Fruit fly (Drosophila melanogaster): ENCODE measurements around the gene Exo84.

Gene Exo84

DNA sequence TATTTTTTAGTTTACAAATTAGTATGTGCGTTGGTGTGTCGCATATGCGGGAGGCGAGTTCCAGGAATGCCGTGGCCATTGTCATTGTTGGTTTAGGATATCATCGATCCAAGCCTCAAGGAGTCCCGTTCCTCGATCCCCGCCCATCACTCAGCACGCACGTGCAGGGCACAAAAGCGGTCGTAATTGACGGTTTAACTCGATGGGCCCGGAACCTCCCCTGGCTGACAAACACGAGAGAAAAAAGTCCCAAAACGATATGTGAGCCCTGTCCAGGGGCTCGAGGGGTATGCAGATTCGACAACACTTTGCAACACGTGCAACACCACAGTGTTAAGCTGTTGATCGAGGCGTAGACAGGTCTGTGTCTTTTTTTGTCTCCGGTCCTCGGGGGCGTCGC lies 24.2 kb downstream of the Exo84 start:
- TF ChIP-seq Dfd (GFP tag; optimal IDR thresholded peaks at IDR 0.05) (no peak), Hnf4 (GFP tag; optimal IDR thresholded peaks at IDR 0.05) (no peak), OdsH (GFP tag; optimal IDR thresholded peaks at IDR 0.05) (no peak), Mio (GFP tag; optimal IDR thresholded peaks at IDR 0.05) (no peak), Hr83 (GFP tag; optimal IDR thresholded peaks at IDR 0.05; ENCODE audit: poor library complexity, severe bottlenecking) (no peak), GATAd (GFP tag; optimal IDR thresholded peaks at IDR 0.05) (no peak), usp (GFP tag; optimal IDR thresholded peaks at IDR 0.05) (no peak), CG32264 (GFP tag; optimal IDR thresholded peaks at IDR 0.05) (no peak)

DNA sequence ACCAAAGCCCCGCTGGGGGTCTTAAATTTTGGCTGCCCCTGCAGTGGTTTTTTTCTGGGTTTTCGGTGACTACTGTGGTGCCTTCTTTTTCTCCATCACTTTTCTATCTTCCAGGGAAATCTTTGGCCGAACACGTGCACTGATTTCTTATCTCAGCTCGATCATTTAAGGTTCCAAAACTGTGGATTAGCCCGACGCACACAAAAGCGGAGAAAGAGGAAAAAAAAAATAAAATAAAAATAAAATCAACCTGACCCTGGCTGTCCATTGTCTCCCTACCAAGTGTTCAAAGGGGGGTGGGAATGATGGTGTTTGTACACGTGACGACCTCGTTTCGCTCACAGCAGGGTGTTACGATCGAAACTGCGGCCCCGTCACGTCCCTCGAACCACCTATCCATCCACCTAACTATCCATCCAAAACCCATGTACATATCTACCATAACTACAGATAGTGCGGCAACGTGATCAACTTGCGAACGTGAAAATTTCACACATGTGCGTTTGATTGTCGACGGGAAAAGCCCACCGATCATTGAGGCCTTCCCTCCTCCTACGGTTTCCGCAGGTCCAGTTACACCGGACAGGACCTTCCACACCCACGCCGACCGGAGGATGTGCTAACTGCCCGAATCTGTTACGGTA lies 25.3 kb downstream of the Exo84 start:
- TF ChIP-seq Mio (GFP tag; optimal IDR thresholded peaks at IDR 0.05) (no peak), Hnf4 (GFP tag; optimal IDR thresholded peaks at IDR 0.05) (no peak), Vsx2 (GFP tag; optimal IDR thresholded peaks at IDR 0.05; ENCODE audit: partially characterized antibody) (no peak), sv (GFP tag; optimal IDR thresholded peaks at IDR 0.05) (no peak), Abd-B (GFP tag; optimal IDR thresholded peaks at IDR 0.05) (no peak), lola (GFP tag; optimal IDR thresholded peaks at IDR 0.05) (no peak), Dfd (GFP tag; optimal IDR thresholded peaks at IDR 0.05) (no peak), br (GFP tag; optimal IDR thresholded peaks at IDR 0.05) (no peak), CrebA (GFP tag; optimal IDR thresholded peaks at IDR 0.05; ENCODE audit: borderline replicate concordance) (no peak), foxo (GFP tag; optimal IDR thresholded peaks at IDR 0.05) (no peak), HLH106 (tag; optimal IDR thresholded peaks at IDR 0.05) (no peak), N (GFP tag; optimal IDR thresholded peaks at IDR 0.05) (no peak), Hr78 (GFP tag; optimal IDR thresholded peaks at IDR 0.05) (no peak)

DNA sequence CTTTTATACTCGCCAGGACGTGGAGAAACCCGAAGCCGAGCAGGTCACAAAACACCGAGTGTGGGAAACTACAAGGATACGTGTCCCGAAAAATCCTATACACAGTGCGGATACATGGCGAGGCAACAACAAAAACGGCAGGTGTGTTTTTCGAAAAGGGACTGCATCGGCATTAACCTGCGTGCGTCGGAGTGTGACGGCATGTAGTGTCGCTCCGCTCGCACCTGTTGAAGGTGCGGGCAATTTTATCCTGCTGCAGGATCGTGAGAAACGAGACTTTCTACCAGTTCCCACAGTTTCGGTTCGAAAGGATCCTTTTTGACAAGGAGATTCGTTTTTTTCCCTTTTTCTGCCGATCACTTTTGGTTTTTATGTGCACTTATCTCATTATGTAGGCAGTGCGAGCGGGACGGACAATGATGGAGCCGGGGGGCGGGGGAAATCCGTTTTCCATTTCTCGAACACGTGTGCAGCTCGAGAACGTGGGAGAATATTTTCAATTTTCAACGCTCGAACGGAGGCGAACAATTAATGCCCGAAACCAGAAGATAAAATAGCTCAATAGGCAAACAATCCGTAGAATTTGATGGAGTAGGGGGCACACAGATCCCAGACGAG lies 27.4 kb downstream of the Exo84 start:
- TF ChIP-seq pan (optimal IDR thresholded peaks at IDR 0.05) (no peak), Abd-B (GFP tag; optimal IDR thresholded peaks at IDR 0.05) (no peak), OdsH (GFP tag; optimal IDR thresholded peaks at IDR 0.05) (no peak), Hnf4 (GFP tag; optimal IDR thresholded peaks at IDR 0.05) (no peak), tai (GFP tag; optimal IDR thresholded peaks at IDR 0.05) (no peak), N (GFP tag; optimal IDR thresholded peaks at IDR 0.05) (no peak)

DNA sequence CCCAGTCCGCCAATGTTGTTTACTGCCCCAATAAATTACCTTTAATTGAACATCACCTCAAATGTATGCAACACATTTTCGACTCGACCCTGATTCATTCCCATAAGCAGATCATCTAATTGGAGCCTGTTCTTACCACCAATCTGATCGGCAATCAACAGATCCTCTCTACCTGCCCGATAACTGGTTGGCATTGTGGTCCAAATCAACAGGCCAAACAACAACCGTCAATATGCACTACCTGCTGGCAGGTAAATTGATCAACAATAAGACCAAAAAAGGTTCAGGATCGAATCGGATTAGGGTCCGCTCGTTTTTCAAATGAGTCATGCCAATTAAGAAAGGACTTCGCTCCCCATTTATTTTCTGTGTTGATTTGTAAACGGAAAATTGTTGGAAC lies 28.8 kb downstream of the Exo84 start:
- TF ChIP-seq Myc (optimal IDR thresholded peaks at IDR 0.05) (no peak), Hr83 (GFP tag; optimal IDR thresholded peaks at IDR 0.05; ENCODE audit: poor library complexity, severe bottlenecking) (no peak), Rel (GFP tag; optimal IDR thresholded peaks at IDR 0.05) (no peak), Rel (tag; optimal IDR thresholded peaks at IDR 0.05) (no peak), Vsx2 (GFP tag; optimal IDR thresholded peaks at IDR 0.05; ENCODE audit: partially characterized antibody) (no peak)

DNA sequence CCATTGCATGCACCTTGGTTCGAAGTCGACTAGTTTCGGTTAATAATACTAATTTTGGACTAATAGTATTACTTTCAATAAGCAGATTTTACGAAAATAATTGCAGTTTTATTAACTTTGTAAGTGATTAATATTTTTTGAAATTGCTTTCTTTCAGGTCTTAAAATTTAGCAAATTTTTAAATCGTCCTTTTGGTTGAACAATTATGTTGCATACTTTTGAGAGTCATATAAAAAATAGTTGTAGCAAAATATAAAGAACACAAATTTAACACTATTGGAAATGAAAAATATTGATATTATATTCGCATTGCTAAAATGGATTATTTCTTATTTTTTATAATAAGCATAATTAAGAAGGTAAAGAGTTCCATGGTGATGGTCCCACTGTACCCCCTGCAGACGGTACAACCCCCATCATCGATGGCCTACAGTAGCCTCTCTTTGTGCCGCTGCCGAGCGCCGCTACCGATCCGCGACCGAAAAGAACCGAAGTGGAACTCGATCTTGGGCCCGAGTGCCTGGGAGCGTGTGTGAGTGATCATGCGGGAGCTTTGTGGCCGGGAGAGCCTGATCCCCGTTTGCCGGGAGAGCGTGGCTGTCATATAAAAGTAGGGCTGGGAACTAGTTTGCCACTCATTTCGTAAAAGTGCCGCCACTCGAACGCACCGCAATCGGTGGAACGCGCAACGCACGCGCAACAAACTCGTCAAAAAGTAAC lies 30.7 kb downstream of the Exo84 start:
- TF ChIP-seq Hr83 (GFP tag; optimal IDR thresholded peaks at IDR 0.05; ENCODE audit: poor library complexity, severe bottlenecking) (no peak), Rel (GFP tag; optimal IDR thresholded peaks at IDR 0.05) (no peak), Rel (tag; optimal IDR thresholded peaks at IDR 0.05) (peak; percentile 19), woc (GFP tag; optimal IDR thresholded peaks at IDR 0.05) (peak; percentile 94), sage (GFP tag; optimal IDR thresholded peaks at IDR 0.05) (no peak), Jra (GFP tag; optimal IDR thresholded peaks at IDR 0.05) (no peak), tai (GFP tag; optimal IDR thresholded peaks at IDR 0.05) (no peak), GATAd (GFP tag; optimal IDR thresholded peaks at IDR 0.05) (no peak), Hnf4 (GFP tag; optimal IDR thresholded peaks at IDR 0.05) (peak; percentile 54), jim (GFP tag; optimal IDR thresholded peaks at IDR 0.05) (no peak), Vsx2 (GFP tag; optimal IDR thresholded peaks at IDR 0.05; ENCODE audit: partially characterized antibody) (peak; percentile 74), CG32264 (GFP tag; optimal IDR thresholded peaks at IDR 0.05) (no peak), Myc (optimal IDR thresholded peaks at IDR 0.05) (no peak), Mio (GFP tag; optimal IDR thresholded peaks at IDR 0.05) (no peak), rgr (GFP tag; optimal IDR thresholded peaks at IDR 0.05) (peak; percentile 87), dl (GFP tag; optimal IDR thresholded peaks at IDR 0.05; ENCODE audit: insufficient read depth in 1 of 2, partially characterized antibody in 2 of 2) (peak in 1 of 2 experiments; percentile 65), dsf (GFP tag; optimal IDR thresholded peaks at IDR 0.05; ENCODE audit: borderline replicate concordance) (no peak), CG9705 (GFP tag; optimal IDR thresholded peaks at IDR 0.05) (peak; percentile 86), OdsH (GFP tag; optimal IDR thresholded peaks at IDR 0.05) (peak; percentile 89), pan (optimal IDR thresholded peaks at IDR 0.05) (no peak), CrebA (GFP tag; optimal IDR thresholded peaks at IDR 0.05; ENCODE audit: borderline replicate concordance) (no peak), sv (GFP tag; optimal IDR thresholded peaks at IDR 0.05) (peak; percentile 78), h (GFP tag; optimal IDR thresholded peaks at IDR 0.05) (peak; percentile 85), Abd-B (GFP tag; optimal IDR thresholded peaks at IDR 0.05) (no peak), Hr78 (GFP tag; optimal IDR thresholded peaks at IDR 0.05) (no peak), N (GFP tag; optimal IDR thresholded peaks at IDR 0.05) (no peak), usp (GFP tag; optimal IDR thresholded peaks at IDR 0.05) (no peak), brk (GFP tag; optimal IDR thresholded peaks at IDR 0.05) (peak; percentile 53), Sp1 (GFP tag; optimal IDR thresholded peaks at IDR 0.05) (peak; percentile 94), HLH106 (tag; optimal IDR thresholded peaks at IDR 0.05) (peak; percentile 95), dmrt93B (GFP tag; optimal IDR thresholded peaks at IDR 0.05) (peak; percentile 93), br (GFP tag; optimal IDR thresholded peaks at IDR 0.05) (peak; percentile 71), foxo (GFP tag; optimal IDR thresholded peaks at IDR 0.05) (peak in 1 of 2 experiments; percentile 91), Dfd (GFP tag; optimal IDR thresholded peaks at IDR 0.05) (no peak)

Data from whole organism, wandering third instar larva.